Worm (Caenorhabditis elegans) whole organism, L2 larva: ENCODE results near the gene mpz-3.

ENCODE experiments used
- F13H6.1 ChIP-seq: sonication (generic microtip); optimal IDR thresholded peaks from 2 replicates; lab custom pipeline; 2016; ENCODE audit warnings: missing genetic modification characterization, missing compliant biosample characterization
- R02D3.7 ChIP-seq: fragments of 150-350 bp; optimal IDR thresholded peaks from 2 replicates; lab custom pipeline; 2014; ENCODE audit warnings: missing biosample characterization, missing genetic modification characterization
- Y55F3AM.14 ChIP-seq: fragments of 200-800 bp; sonication (Bioruptor generic); optimal IDR thresholded peaks from 2 replicates; lab custom pipeline; 2018; ENCODE audit warnings: mild to moderate bottlenecking, missing genetic modification characterization, missing compliant biosample characterization
- alr-1 ChIP-seq: fragments of 150-350 bp; optimal IDR thresholded peaks from 2 replicates; lab custom pipeline; 2014; ENCODE audit warnings: missing biosample characterization, missing genetic modification characterization
- aly-2 ChIP-seq: fragments of 150-350 bp; optimal IDR thresholded peaks from 2 replicates; lab custom pipeline; 2014; ENCODE audit warnings: missing biosample characterization, missing genetic modification characterization
- ama-1 ChIP-seq: fragments of 150-350 bp; optimal IDR thresholded peaks from 2 replicates; lab custom pipeline; 2018; ENCODE audit warnings: inconsistent platforms
- blmp-1 ChIP-seq: sonication (generic microtip); optimal IDR thresholded peaks from 2 replicates; lab custom pipeline; 2017; ENCODE audit warnings: missing genetic modification characterization, mild to moderate bottlenecking, missing compliant biosample characterization, antibody characterized with exemption, moderate library complexity; ENCODE audit not compliant: insufficient read depth
- ceh-16 ChIP-seq: fragments of 150-350 bp; optimal IDR thresholded peaks from 2 replicates; lab custom pipeline; 2014; ENCODE audit warnings: missing biosample characterization, missing genetic modification characterization
- ceh-82 ChIP-seq: fragments of 150-350 bp; optimal IDR thresholded peaks from 2 replicates; lab custom pipeline; 2014; ENCODE audit warnings: missing biosample characterization, missing genetic modification characterization
- crh-2 ChIP-seq: sonication (generic microtip); optimal IDR thresholded peaks from 2 replicates; lab custom pipeline; 2017; ENCODE audit warnings: missing biosample characterization, missing genetic modification characterization
- dmd-4 ChIP-seq: sonication (generic microtip); optimal IDR thresholded peaks from 2 replicates; lab custom pipeline; 2017; ENCODE audit warnings: missing biosample characterization, missing genetic modification characterization
- egl-27 ChIP-seq: sonication (generic microtip); optimal IDR thresholded peaks from 3 replicates; lab custom pipeline; 2017; ENCODE audit warnings: missing biosample characterization, missing genetic modification reagents, missing genetic modification characterization
- elt-1 ChIP-seq: fragments of 150-350 bp; optimal IDR thresholded peaks from 2 replicates; lab custom pipeline; 2014; ENCODE audit warnings: missing biosample characterization, missing genetic modification characterization
- elt-3 ChIP-seq: sonication (generic microtip); optimal IDR thresholded peaks from 2 replicates; lab custom pipeline; 2017; ENCODE audit warnings: missing biosample characterization, missing genetic modification characterization
- fos-1 ChIP-seq: fragments of 150-350 bp; optimal IDR thresholded peaks from 2 replicates; lab custom pipeline; 2014; ENCODE audit warnings: missing biosample characterization, missing genetic modification characterization
- gmeb-1 ChIP-seq: fragments of 150-350 bp; optimal IDR thresholded peaks from 2 replicates; lab custom pipeline; 2014; ENCODE audit warnings: missing biosample characterization, missing genetic modification characterization
- lin-11 ChIP-seq: fragments of 150-350 bp; sonication (generic microtip); optimal IDR thresholded peaks from 2 replicates; lab custom pipeline; 2014; ENCODE audit warnings: missing biosample characterization, missing genetic modification characterization, inconsistent platforms, mixed read lengths
- lin-39 ChIP-seq: fragments of 150-350 bp; optimal IDR thresholded peaks from 2 replicates; lab custom pipeline; 2014; ENCODE audit warnings: missing biosample characterization, missing genetic modification reagents, missing genetic modification characterization
- lsy-2 ChIP-seq, 2 experiments: fragments of 150-350 bp in 1 of 2; sonication (generic microtip) in 1 of 2; optimal IDR thresholded peaks; 2 replicates each; lab custom pipeline; 2014 to 2017; ENCODE audit warnings: missing biosample characterization in 2 of 2, missing genetic modification characterization in 2 of 2
- mab-5 ChIP-seq: fragments of 150-350 bp; optimal IDR thresholded peaks from 2 replicates; lab custom pipeline; 2014; ENCODE audit warnings: missing biosample characterization, missing genetic modification characterization
- mbf-1 ChIP-seq: sonication (generic microtip); optimal IDR thresholded peaks from 2 replicates; lab custom pipeline; 2017; ENCODE audit warnings: missing biosample characterization, missing genetic modification characterization
- mdl-1 ChIP-seq, 2 experiments: fragments of 150-350 bp in 1 of 2; sonication (generic microtip) in 1 of 2; optimal IDR thresholded peaks; 2 replicates each; lab custom pipeline; 2017; ENCODE audit warnings: missing biosample characterization in 2 of 2, missing genetic modification characterization in 2 of 2
- nhr-10 ChIP-seq: sonication (generic microtip); optimal IDR thresholded peaks from 2 replicates; lab custom pipeline; 2017; ENCODE audit warnings: missing biosample characterization, missing genetic modification characterization
- nhr-11 ChIP-seq: fragments of 150-350 bp; optimal IDR thresholded peaks from 2 replicates; lab custom pipeline; 2014; ENCODE audit warnings: missing biosample characterization, missing genetic modification characterization
- nhr-12 ChIP-seq: fragments of 150-350 bp; optimal IDR thresholded peaks from 2 replicates; lab custom pipeline; 2014; ENCODE audit warnings: missing biosample characterization, missing genetic modification characterization
- nhr-129 ChIP-seq: fragments of 150-350 bp; optimal IDR thresholded peaks from 2 replicates; lab custom pipeline; 2014; ENCODE audit warnings: missing biosample characterization, missing genetic modification characterization
- nhr-21 ChIP-seq: fragments of 150-350 bp; optimal IDR thresholded peaks from 2 replicates; lab custom pipeline; 2014; ENCODE audit warnings: missing biosample characterization, missing genetic modification characterization
- nhr-237 ChIP-seq: fragments of 150-350 bp; optimal IDR thresholded peaks from 2 replicates; lab custom pipeline; 2014; ENCODE audit warnings: missing biosample characterization, missing genetic modification characterization
- nhr-25 ChIP-seq: fragments of 150-350 bp; sonication (generic microtip); optimal IDR thresholded peaks from 3 replicates; lab custom pipeline; 2014; ENCODE audit warnings: missing biosample characterization, missing genetic modification characterization
- nhr-6 ChIP-seq: fragments of 150-350 bp; optimal IDR thresholded peaks from 2 replicates; lab custom pipeline; 2014; ENCODE audit warnings: missing biosample characterization, missing genetic modification characterization
- nhr-77 ChIP-seq: fragments of 150-350 bp; optimal IDR thresholded peaks from 2 replicates; lab custom pipeline; 2014; ENCODE audit warnings: missing biosample characterization, missing genetic modification characterization
- peb-1 ChIP-seq: fragments of 150-350 bp; optimal IDR thresholded peaks from 2 replicates; lab custom pipeline; 2014; ENCODE audit warnings: missing biosample characterization, missing genetic modification characterization
- sem-4 ChIP-seq: fragments of 150-350 bp; optimal IDR thresholded peaks from 2 replicates; lab custom pipeline; 2014; ENCODE audit warnings: missing biosample characterization, missing genetic modification reagents, missing genetic modification characterization
- skn-1 ChIP-seq: sonication (generic microtip); optimal IDR thresholded peaks from 2 replicates; lab custom pipeline; 2017; ENCODE audit warnings: missing biosample characterization, missing genetic modification characterization
- sma-3 ChIP-seq: sonication (generic microtip); optimal IDR thresholded peaks from 2 replicates; lab custom pipeline; 2016; ENCODE audit warnings: missing genetic modification reagents, missing genetic modification characterization, missing compliant biosample characterization
- sma-9 ChIP-seq, 2 experiments: fragments of 150-350 bp in 1 of 2; sonication (generic microtip) in 1 of 2; optimal IDR thresholded peaks; 2 replicates each; lab custom pipeline; 2014 to 2016; ENCODE audit warnings: missing genetic modification characterization in 2 of 2, mild to moderate bottlenecking in 1 of 2, missing biosample characterization in 1 of 2, missing compliant biosample characterization in 1 of 2, missing genetic modification reagents in 1 of 2, moderate library complexity in 1 of 2
- snpc-4 ChIP-seq: fragments of 150-350 bp; optimal IDR thresholded peaks from 2 replicates; lab custom pipeline; 2014; ENCODE audit warnings: missing biosample characterization, missing genetic modification characterization
- unc-39 ChIP-seq: fragments of 150-350 bp; optimal IDR thresholded peaks from 2 replicates; lab custom pipeline; 2014; ENCODE audit warnings: missing biosample characterization, missing genetic modification characterization
- unc-55 ChIP-seq: fragments of 150-350 bp; sonication (generic microtip); optimal IDR thresholded peaks from 3 replicates; lab custom pipeline; 2014; ENCODE audit warnings: missing biosample characterization, missing genetic modification reagents, missing genetic modification characterization
- unc-62 ChIP-seq: fragments of 150-350 bp; optimal IDR thresholded peaks from 2 replicates; lab custom pipeline; 2014; ENCODE audit warnings: missing biosample characterization, missing genetic modification reagents, missing genetic modification characterization
- ztf-4 ChIP-seq: fragments of 150-350 bp; optimal IDR thresholded peaks from 2 replicates; lab custom pipeline; 2014; ENCODE audit warnings: missing biosample characterization, missing genetic modification characterization

Gene mpz-3

DNA sequence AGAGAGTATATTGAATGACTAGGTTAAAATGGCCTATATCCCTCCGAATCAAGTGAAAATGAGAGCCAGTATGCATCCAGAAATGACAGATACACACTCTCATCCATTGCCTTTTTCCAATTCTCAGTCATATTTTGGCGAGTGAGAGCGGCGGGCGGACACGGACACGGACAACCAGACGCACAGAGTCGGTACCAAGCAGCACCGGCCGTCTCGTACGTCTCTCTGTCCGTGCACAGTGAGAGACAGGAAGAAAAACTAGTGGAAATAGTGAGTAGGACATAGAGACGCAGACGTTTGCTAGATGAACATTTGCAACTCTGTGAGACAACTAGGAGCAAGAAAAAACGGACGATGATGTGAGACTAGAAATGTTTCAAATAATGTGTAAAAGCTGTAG lies 2.0 kb downstream of the mpz-3 start (continued):
- TF ChIP-seq unc-62 (GFP tag; lab: Kevin White, UChicago) (no peak), nhr-6 (tag; lab: Kevin White, UChicago) (no peak), skn-1 (tag; lab: Kevin White, UChicago) (no peak), nhr-237 (tag; lab: Kevin White, UChicago) (no peak), peb-1 (tag; lab: Kevin White, UChicago) (no peak), R02D3.7 (tag; lab: Kevin White, UChicago) (no peak), sma-3 (no peak), lin-11 (tag; lab: Kevin White, UChicago) (no peak), nhr-12 (tag; lab: Kevin White, UChicago) (no peak), mab-5 (tag; lab: Kevin White, UChicago) (no peak), F13H6.1 (tag; lab: Kevin White, UChicago) (peak; percentile 11), crh-2 (tag; lab: Kevin White, UChicago) (no peak), mbf-1 (tag; lab: Kevin White, UChicago) (no peak)

DNA sequence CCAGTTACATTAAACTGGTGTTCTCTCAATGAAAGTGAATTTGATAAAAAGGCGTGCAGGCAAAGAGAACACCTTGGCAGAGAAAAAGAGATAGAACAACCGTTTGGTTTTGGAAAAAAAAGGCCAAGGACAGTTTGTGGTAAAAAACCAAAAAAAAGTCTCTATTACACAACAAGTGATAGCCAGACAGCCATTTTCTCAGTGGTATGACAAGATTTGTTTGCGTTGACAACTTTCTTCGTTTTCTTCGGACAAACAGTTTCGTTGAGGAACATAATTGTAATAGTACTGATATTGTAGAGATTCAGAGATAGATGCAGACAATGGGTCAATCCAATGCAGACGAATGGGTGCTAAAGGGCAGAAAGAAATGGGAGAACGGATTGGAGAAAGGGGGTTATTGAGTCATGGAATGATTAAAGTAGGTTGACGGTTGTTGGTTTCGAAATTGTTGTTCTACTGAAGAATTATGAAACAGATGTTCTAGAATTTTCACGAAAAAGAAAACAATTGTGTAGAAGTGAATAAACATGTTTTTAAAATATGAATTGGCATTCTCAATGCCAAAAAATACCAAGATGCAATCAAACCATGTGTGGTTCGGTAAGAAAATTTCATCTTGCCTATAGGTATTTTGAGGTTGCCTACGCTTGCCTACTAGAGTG lies 2.9 kb downstream of the mpz-3 start:
- TF ChIP-seq ceh-82 (no peak), nhr-25 (tag; lab: Kevin White, UChicago) (peak; percentile 72), sma-3 (peak; percentile 56), egl-27 (tag; lab: Kevin White, UChicago) (no peak), unc-39 (tag; lab: Kevin White, UChicago) (no peak), elt-1 (no peak), sem-4 (no peak), lin-39 (tag; lab: Kevin White, UChicago) (no peak), ceh-16 (tag; lab: Kevin White, UChicago) (no peak), lsy-2 (tag; optimal IDR thresholded peaks at IDR 0.05; lab: Kevin White, UChicago) (peak in 1 of 2 experiments; percentile 9), mdl-1 (tag; optimal IDR thresholded peaks at IDR 0.05; lab: Kevin White, UChicago) (no peak), aly-2 (tag; lab: Kevin White, UChicago) (no peak), nhr-6 (tag; lab: Kevin White, UChicago) (peak; percentile 17), nhr-21 (tag; lab: Kevin White, UChicago) (no peak), crh-2 (tag; lab: Kevin White, UChicago) (no peak), unc-62 (GFP tag; lab: Kevin White, UChicago) (no peak), blmp-1 (tag; lab: Kevin White, UChicago) (peak; percentile 94), elt-3 (no peak), nhr-10 (tag; lab: Kevin White, UChicago) (no peak), fos-1 (peak; percentile 29), nhr-12 (tag; lab: Kevin White, UChicago) (no peak), F13H6.1 (tag; lab: Kevin White, UChicago) (peak; percentile 9), unc-55 (GFP tag; lab: Kevin White, UChicago) (no peak), sma-9 (GFP tag; optimal IDR thresholded peaks at IDR 0.05; lab: Kevin White, UChicago) (peak; percentile 24), sma-9 (tag; optimal IDR thresholded peaks at IDR 0.05; lab: Kevin White, UChicago) (no peak), ama-1 (no peak), Y55F3AM.14 (GFP tag; lab: Kevin White, UChicago) (peak; percentile 35), nhr-11 (tag; lab: Kevin White, UChicago) (no peak), nhr-237 (tag; lab: Kevin White, UChicago) (no peak), mab-5 (tag; lab: Kevin White, UChicago) (no peak), dmd-4 (no peak), R02D3.7 (tag; lab: Kevin White, UChicago) (no peak), ztf-4 (tag; lab: Kevin White, UChicago) (no peak), lin-11 (tag; lab: Kevin White, UChicago) (no peak), nhr-77 (no peak), snpc-4 (tag; lab: Kevin White, UChicago) (no peak), alr-1 (tag; lab: Kevin White, UChicago) (no peak), nhr-129 (tag; lab: Kevin White, UChicago) (no peak), gmeb-1 (tag; lab: Kevin White, UChicago) (no peak), peb-1 (tag; lab: Kevin White, UChicago) (no peak), skn-1 (tag; lab: Kevin White, UChicago) (no peak)
